Worm (Caenorhabditis elegans): ENCODE results near the gene nspc-1.

nspc-1 gene

DNA sequence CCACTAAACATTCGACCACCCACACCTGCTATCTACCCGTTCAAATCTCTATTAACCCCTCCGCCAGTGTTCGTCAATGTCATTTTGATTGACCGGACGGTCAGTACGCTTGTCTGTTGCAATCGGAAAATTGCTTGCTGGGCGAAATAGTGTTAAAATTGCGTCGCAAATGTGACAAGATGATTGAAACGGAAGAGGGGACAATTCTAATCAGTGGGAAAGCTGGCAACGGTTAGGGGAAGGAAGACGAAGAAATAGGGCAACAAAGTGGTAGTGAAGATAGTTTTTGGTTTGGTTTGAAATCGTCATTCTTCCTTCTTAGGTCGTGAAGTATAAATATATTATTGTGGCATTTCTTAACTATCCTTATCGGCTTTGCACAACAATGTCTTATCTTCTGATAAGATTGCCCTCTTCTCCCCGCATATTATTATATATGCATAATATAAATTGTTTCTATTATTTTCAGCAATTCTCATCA lies 33.6 kb upstream of the nspc-1 start (continued):
- TF ChIP-seq ztf-4 (tag; optimal IDR thresholded peaks at IDR 0.05), result no peak
- TF ChIP-seq fos-1 (tag; optimal IDR thresholded peaks at IDR 0.05), result no peak
- no peak for TF ChIP-seq lin-15B (tag; optimal IDR thresholded peaks at IDR 0.05)
- TF ChIP-seq nhr-237 (tag; optimal IDR thresholded peaks at IDR 0.05), result no peak

DNA sequence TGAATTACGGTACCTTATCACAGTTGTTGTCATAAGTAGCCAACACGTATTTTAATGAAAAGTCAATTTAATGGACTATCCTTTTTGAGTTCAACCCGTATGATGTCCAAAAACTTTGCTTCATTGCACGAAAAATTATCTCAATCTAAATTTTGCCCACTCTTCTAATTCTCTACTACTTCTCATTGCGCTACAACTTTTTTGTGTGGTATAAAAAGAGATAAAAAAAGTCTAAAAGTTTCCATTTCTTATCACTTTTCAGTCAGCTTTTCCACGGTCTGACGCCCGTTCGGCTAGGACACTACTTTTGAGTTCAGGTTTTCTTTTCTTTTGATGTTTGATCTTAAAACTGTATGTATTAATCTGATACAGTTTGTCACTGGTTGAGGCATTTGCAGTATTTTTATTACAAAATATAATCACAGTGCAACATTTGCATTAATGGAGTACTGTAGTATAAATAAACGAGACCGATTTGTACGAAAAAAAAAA lies 33.0 kb upstream of the nspc-1 start:
- TF ChIP-seq elt-2 (tag; optimal IDR thresholded peaks at IDR 0.05) (peak; percentile 38), ztf-4 (tag; optimal IDR thresholded peaks at IDR 0.05) (no peak)

DNA sequence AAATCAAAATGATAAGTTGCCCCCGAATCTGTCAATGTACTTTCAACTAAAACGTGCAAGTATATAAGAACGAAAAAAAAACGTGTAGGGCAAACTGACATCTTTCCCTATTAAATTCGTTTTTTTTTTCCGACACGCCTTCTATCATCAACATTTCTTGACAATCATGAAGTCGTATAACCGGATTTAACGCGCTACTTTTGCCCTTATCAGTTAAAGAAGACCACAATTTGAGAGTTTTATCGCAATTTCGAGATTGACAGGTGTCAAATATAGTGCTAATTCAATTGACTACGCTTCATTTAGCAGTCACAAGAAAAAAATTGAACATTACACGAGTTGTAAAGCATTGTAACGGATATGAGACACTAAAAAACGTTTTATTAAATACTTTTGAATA lies 32.3 kb upstream of the nspc-1 start:
- TF ChIP-seq unc-62 (GFP tag; optimal IDR thresholded peaks at IDR 0.05) (peak; percentile 18), elt-3 (tag; optimal IDR thresholded peaks at IDR 0.05) (peak in 1 of 3 experiments; percentile 6), nhr-23 (tag; optimal IDR thresholded peaks at IDR 0.05) (no peak), elt-2 (tag; optimal IDR thresholded peaks at IDR 0.05) (peak; percentile 96)

- TF ChIP-seq ceh-28 (tag; optimal IDR thresholded peaks at IDR 0.05), result no peak
- no peak for TF ChIP-seq aly-2 (tag; optimal IDR thresholded peaks at IDR 0.05)
- TF ChIP-seq unc-39 (tag; optimal IDR thresholded peaks at IDR 0.05), result no peak
These were observed 31.7 kb upstream of the nspc-1 start for ce11 chrX:8566521-8567032.

- TF ChIP-seq ztf-11 (tag; optimal IDR thresholded peaks at IDR 0.05), result no peak
- no peak for TF ChIP-seq ceh-16 (tag; optimal IDR thresholded peaks at IDR 0.05)
- no peak for TF ChIP-seq aly-2 (tag; optimal IDR thresholded peaks at IDR 0.05)
- no peak for TF ChIP-seq snpc-4 (tag; optimal IDR thresholded peaks at IDR 0.05)
- no peak for TF ChIP-seq lin-15B (tag; optimal IDR thresholded peaks at IDR 0.05)
- no peak for TF ChIP-seq nhr-43 (tag; optimal IDR thresholded peaks at IDR 0.05; ENCODE audit: poor library complexity, severe bottlenecking)
- no peak for TF ChIP-seq daf-12 (tag; optimal IDR thresholded peaks at IDR 0.05)
- no peak for TF ChIP-seq nhr-11 (tag; optimal IDR thresholded peaks at IDR 0.05)
- no peak for TF ChIP-seq unc-62 (GFP tag; optimal IDR thresholded peaks at IDR 0.05)
- no peak for TF ChIP-seq elt-3 (tag; optimal IDR thresholded peaks at IDR 0.05)
- TF ChIP-seq hmg-11 (tag; optimal IDR thresholded peaks at IDR 0.05), result peak; percentile 44
- no peak for TF ChIP-seq ceh-82 (tag; optimal IDR thresholded peaks at IDR 0.05)
- no peak for TF ChIP-seq pha-4 (tag; optimal IDR thresholded peaks at IDR 0.05)
- TF ChIP-seq unc-39 (tag; optimal IDR thresholded peaks at IDR 0.05), result no peak
- TF ChIP-seq egl-5 (tag; optimal IDR thresholded peaks at IDR 0.05), result no peak
- TF ChIP-seq fkh-10 (GFP tag; optimal IDR thresholded peaks at IDR 0.05), result no peak
- TF ChIP-seq nhr-12 (tag; optimal IDR thresholded peaks at IDR 0.05), result no peak
- peak; percentile 84 for TF ChIP-seq nfya-1 (tag; optimal IDR thresholded peaks at IDR 0.05; ENCODE audit: insufficient read depth)
- no peak for TF ChIP-seq nhr-28 (tag; optimal IDR thresholded peaks at IDR 0.05)
- no peak for TF ChIP-seq ZK546.5 (tag; optimal IDR thresholded peaks at IDR 0.05)
- no peak for TF ChIP-seq fkh-2 (tag; optimal IDR thresholded peaks at IDR 0.05)
- TF ChIP-seq sea-2 (GFP tag; optimal IDR thresholded peaks at IDR 0.05), result peak; percentile 4
- no peak for TF ChIP-seq fos-1 (tag; optimal IDR thresholded peaks at IDR 0.05)
- no peak for TF ChIP-seq tbx-2 (tag; optimal IDR thresholded peaks at IDR 0.05)
- TF ChIP-seq egl-27 (tag; optimal IDR thresholded peaks at IDR 0.05), result no peak
- TF ChIP-seq skn-1 (tag; optimal IDR thresholded peaks at IDR 0.05), result no peak
- no peak for TF ChIP-seq pqm-1 (tag; optimal IDR thresholded peaks at IDR 0.05)
- TF ChIP-seq elt-2 (tag; optimal IDR thresholded peaks at IDR 0.05), result no peak
- TF ChIP-seq nhr-23 (tag; optimal IDR thresholded peaks at IDR 0.05), result peak; percentile 2
- TF ChIP-seq nhr-237 (tag; optimal IDR thresholded peaks at IDR 0.05), result no peak
- no peak for TF ChIP-seq nhr-25 (tag; optimal IDR thresholded peaks at IDR 0.05)
- TF ChIP-seq lin-39 (tag; optimal IDR thresholded peaks at IDR 0.05), result peak; percentile 67
- no peak for TF ChIP-seq mdl-1 (tag; optimal IDR thresholded peaks at IDR 0.05)
- TF ChIP-seq mml-1 (tag; optimal IDR thresholded peaks at IDR 0.05), result no peak
- TF ChIP-seq ceh-9 (tag; optimal IDR thresholded peaks at IDR 0.05), result no peak
- TF ChIP-seq jun-1 (tag; optimal IDR thresholded peaks at IDR 0.05), result no peak
- no peak for TF ChIP-seq zag-1 (tag; optimal IDR thresholded peaks at IDR 0.05)
These were observed 31.0 kb upstream of the nspc-1 start for ce11 chrX:8565810-8566416.

All from whole organism, L3 larva.